Fruit fly (Drosophila melanogaster) whole organism, embryonic: ENCODE measurements around the gene CG16736.

Experiments
- CG10431 ChIP-seq: fragments of 200-800 bp; sonication (Bioruptor generic); optimal IDR thresholded peaks from 3 replicates; lab custom pipeline; 2018; ENCODE audit warnings: missing biosample characterization, mild to moderate bottlenecking, missing genetic modification characterization
- CG10654 ChIP-seq: fragments of 200-800 bp; sonication (Bioruptor generic); optimal IDR thresholded peaks from 2 replicates; lab custom pipeline; 2016; ENCODE audit warnings: missing biosample characterization, missing genetic modification characterization
- CG10979 ChIP-seq: fragments of 200-800 bp; sonication (Bioruptor generic); optimal IDR thresholded peaks from 2 replicates; lab custom pipeline; 2018; ENCODE audit warnings: missing biosample characterization, mild to moderate bottlenecking, missing genetic modification characterization, moderate library complexity
- CG11723 ChIP-seq: fragments of 200-800 bp; sonication (Bioruptor generic); optimal IDR thresholded peaks from 2 replicates; lab custom pipeline; 2017; ENCODE audit warnings: missing biosample characterization, mild to moderate bottlenecking, missing genetic modification characterization
- CG13624 ChIP-seq: fragments of 200-800 bp; sonication (Bioruptor generic); optimal IDR thresholded peaks from 2 replicates; lab custom pipeline; 2016; ENCODE audit warnings: missing biosample characterization, missing genetic modification characterization
- CG14860 ChIP-seq: fragments of 200-800 bp; sonication (Bioruptor generic); IDR thresholded peaks from 3 replicates; pipeline ENCODE4 v1.3.6; 2022; ENCODE audit warnings: missing biosample characterization, missing genetic modification characterization; ENCODE audit not compliant: partially characterized antibody
- CG1647 ChIP-seq: fragments of 200-800 bp; sonication (Bioruptor generic); optimal IDR thresholded peaks from 3 replicates; lab custom pipeline; 2016; ENCODE audit warnings: missing biosample characterization, missing genetic modification characterization
- CG17359 ChIP-seq: fragments of 200-800 bp; sonication (Bioruptor generic); optimal IDR thresholded peaks from 3 replicates; lab custom pipeline; 2018; ENCODE audit warnings: missing biosample characterization, mild to moderate bottlenecking, missing genetic modification characterization, moderate library complexity
- CG17612 ChIP-seq: fragments of 200-800 bp; sonication (Bioruptor generic); IDR thresholded peaks from 2 replicates; pipeline ENCODE4 v1.3.6; 2022; ENCODE audit warnings: missing biosample characterization, missing genetic modification characterization
- CG17829 ChIP-seq: fragments of 200-800 bp; optimal IDR thresholded peaks from 2 replicates; lab custom pipeline; 2019; ENCODE audit warnings: missing biosample characterization, mild to moderate bottlenecking, missing genetic modification characterization, moderate library complexity
- CG18476 ChIP-seq: fragments of 200-800 bp; sonication (Bioruptor generic); optimal IDR thresholded peaks from 2 replicates; lab custom pipeline; 2016; ENCODE audit warnings: missing biosample characterization, mild to moderate bottlenecking, missing genetic modification characterization
- CG2120 ChIP-seq: fragments of 200-800 bp; sonication (Bioruptor generic); optimal IDR thresholded peaks from 3 replicates; lab custom pipeline; 2016; ENCODE audit warnings: missing biosample characterization, missing genetic modification characterization
- CG3281 ChIP-seq: fragments of 200-800 bp; sonication (Bioruptor generic); optimal IDR thresholded peaks from 3 replicates; lab custom pipeline; 2017; ENCODE audit warnings: missing biosample characterization, mild to moderate bottlenecking, missing genetic modification characterization
- CG4282 ChIP-seq: fragments of 200-800 bp; sonication (Bioruptor generic); optimal IDR thresholded peaks from 2 replicates; lab custom pipeline; 2016; ENCODE audit warnings: missing biosample characterization, missing genetic modification characterization
- CG7556 ChIP-seq: fragments of 200-800 bp; sonication (Bioruptor generic); optimal IDR thresholded peaks from 2 replicates; lab custom pipeline; 2017; ENCODE audit warnings: missing biosample characterization, mild to moderate bottlenecking, missing genetic modification characterization
- CG7786 ChIP-seq: fragments of 200-800 bp; sonication (Bioruptor generic); optimal IDR thresholded peaks from 2 replicates; lab custom pipeline; 2016; ENCODE audit warnings: missing biosample characterization, missing genetic modification characterization
- CG8944 ChIP-seq: fragments of 200-800 bp; sonication (Bioruptor generic); optimal IDR thresholded peaks from 3 replicates; lab custom pipeline; 2016; ENCODE audit warnings: missing biosample characterization, missing genetic modification characterization
- CG9797 ChIP-seq: fragments of 200-800 bp; sonication (Bioruptor generic); optimal IDR thresholded peaks from 3 replicates; lab custom pipeline; 2018; ENCODE audit warnings: missing biosample characterization, mild to moderate bottlenecking, missing genetic modification characterization
- CHES-1-like ChIP-seq: fragments of 200-800 bp; sonication (Bioruptor generic); optimal IDR thresholded peaks from 2 replicates; lab custom pipeline; 2016; ENCODE audit warnings: missing biosample characterization, missing genetic modification characterization
- Camta ChIP-seq: fragments of 200-800 bp; sonication (Bioruptor generic); optimal IDR thresholded peaks from 2 replicates; lab custom pipeline; 2016; ENCODE audit warnings: missing biosample characterization, missing genetic modification characterization
- Fer2 ChIP-seq: fragments of 200-800 bp; sonication (Bioruptor generic); optimal IDR thresholded peaks from 2 replicates; lab custom pipeline; 2018; ENCODE audit warnings: missing biosample characterization, mild to moderate bottlenecking, missing genetic modification characterization, moderate library complexity
- HmgZ ChIP-seq: fragments of 200-800 bp; sonication (Bioruptor generic); optimal IDR thresholded peaks from 2 replicates; lab custom pipeline; 2018; ENCODE audit warnings: missing biosample characterization, mild to moderate bottlenecking, missing genetic modification characterization
- Hr51 ChIP-seq, 2 experiments: fragments of 200-800 bp; sonication (Bioruptor generic); optimal IDR thresholded peaks; 2 replicates in 1 of 2; 3 replicates in 1 of 2; lab custom pipeline; 2016 to 2018; ENCODE audit warnings: missing biosample characterization in 2 of 2, missing genetic modification characterization in 2 of 2, mild to moderate bottlenecking in 1 of 2, moderate library complexity in 1 of 2
- Lim3 ChIP-seq: fragments of 200-800 bp; sonication (Bioruptor generic); IDR thresholded peaks from 2 replicates; pipeline ENCODE4 v1.3.6; 2022; ENCODE audit warnings: missing biosample characterization, missing genetic modification characterization
- Meics ChIP-seq: fragments of 200-800 bp; sonication (Bioruptor generic); optimal IDR thresholded peaks from 2 replicates; lab custom pipeline; 2017; ENCODE audit warnings: missing biosample characterization, mild to moderate bottlenecking, missing genetic modification characterization
- Nf-YA ChIP-seq: fragments of 200-800 bp; sonication (Bioruptor generic); IDR thresholded peaks from 2 replicates; pipeline ENCODE4 v1.3.6; 2022; ENCODE audit warnings: missing biosample characterization, missing genetic modification characterization
- Spps ChIP-seq: fragments of 200-800 bp; sonication (Bioruptor generic); optimal IDR thresholded peaks from 2 replicates; lab custom pipeline; 2018; ENCODE audit warnings: missing biosample characterization, mild to moderate bottlenecking, missing genetic modification characterization
- Sry-β ChIP-seq: fragments of 200-800 bp; sonication (Bioruptor generic); optimal IDR thresholded peaks from 2 replicates; lab custom pipeline; 2018; ENCODE audit warnings: missing biosample characterization, mild to moderate bottlenecking, missing genetic modification characterization, moderate library complexity
- ab ChIP-seq: fragments of 200-800 bp; sonication (Bioruptor generic); optimal IDR thresholded peaks from 2 replicates; lab custom pipeline; 2016; ENCODE audit warnings: missing biosample characterization, missing genetic modification characterization
- croc ChIP-seq: fragments of 200-800 bp; sonication (Bioruptor generic); conservative IDR thresholded peaks from 3 replicates; pipeline ENCODE4 v1.3.6; 2022; ENCODE audit warnings: missing biosample characterization, missing genetic modification characterization
- crp ChIP-seq, 2 experiments: fragments of 200-800 bp; sonication (Bioruptor generic); optimal IDR thresholded peaks; 2 replicates in 1 of 2; 3 replicates in 1 of 2; lab custom pipeline; 2017; ENCODE audit warnings: missing biosample characterization in 2 of 2, missing genetic modification characterization in 2 of 2, mild to moderate bottlenecking in 1 of 2, moderate library complexity in 1 of 2
- cwo ChIP-seq: fragments of 200-800 bp; sonication (Bioruptor generic); optimal IDR thresholded peaks from 3 replicates; lab custom pipeline; 2017; ENCODE audit warnings: missing biosample characterization, missing genetic modification characterization, mild to moderate bottlenecking, moderate library complexity, missing genetic modification reagents
- disco-r ChIP-seq: fragments of 200-800 bp; sonication (Bioruptor generic); optimal IDR thresholded peaks from 2 replicates; lab custom pipeline; 2016; ENCODE audit warnings: missing biosample characterization, missing genetic modification characterization
- dpn ChIP-seq, 2 experiments: fragments of 200-800 bp; sonication (Bioruptor generic); optimal IDR thresholded peaks; 3 replicates each; lab custom pipeline; 2016; ENCODE audit warnings: missing biosample characterization in 2 of 2, missing genetic modification characterization in 2 of 2
- fru ChIP-seq: fragments of >200 bp; optimal IDR thresholded peaks from 2 replicates; lab custom pipeline; 2017
- ftz-f1 ChIP-seq: fragments of 200-800 bp; sonication (Bioruptor generic); optimal IDR thresholded peaks from 2 replicates; lab custom pipeline; 2016; ENCODE audit warnings: missing biosample characterization, missing genetic modification characterization
- grau ChIP-seq: fragments of 200-800 bp; optimal IDR thresholded peaks from 3 replicates; lab custom pipeline; 2019; ENCODE audit warnings: missing biosample characterization, mild to moderate bottlenecking, missing genetic modification characterization, moderate library complexity
- gsb-n ChIP-seq: fragments of 200-800 bp; sonication (Bioruptor generic); optimal IDR thresholded peaks from 3 replicates; lab custom pipeline; 2018; ENCODE audit warnings: missing biosample characterization, mild to moderate bottlenecking, missing genetic modification characterization
- nerfin-2 ChIP-seq: fragments of 200-800 bp; sonication (Bioruptor generic); IDR thresholded peaks from 2 replicates; pipeline ENCODE4 v1.3.6; 2022; ENCODE audit warnings: missing biosample characterization, missing genetic modification characterization; ENCODE audit not compliant: partially characterized antibody
- nom ChIP-seq: fragments of 200-800 bp; sonication (Bioruptor generic); optimal IDR thresholded peaks from 2 replicates; lab custom pipeline; 2017; ENCODE audit warnings: missing biosample characterization, missing genetic modification characterization, mild to moderate bottlenecking, moderate library complexity, missing genetic modification reagents
- prd ChIP-seq, 3 experiments: fragments of >200 bp in 2 of 3; fragments of 200-800 bp in 1 of 3; sonication (Bioruptor generic) in 1 of 3; optimal IDR thresholded peaks in 2 of 3; IDR thresholded peaks in 1 of 3; 2 replicates in 2 of 3; 3 replicates in 1 of 3; pipeline versions ENCODE4 v1.3.6 to Lab custom; 2017 to 2022; ENCODE audit warnings: missing biosample characterization in 1 of 3, missing genetic modification characterization in 1 of 3
- pros ChIP-seq: fragments of 200-800 bp; sonication (Bioruptor generic); optimal IDR thresholded peaks from 3 replicates; lab custom pipeline; 2019; ENCODE audit warnings: missing biosample characterization, mild to moderate bottlenecking, missing genetic modification characterization, moderate library complexity
- rib ChIP-seq: fragments of 200-800 bp; sonication (Bioruptor generic); IDR thresholded peaks from 2 replicates; pipeline ENCODE4 v1.3.6; 2022; ENCODE audit warnings: missing biosample characterization, missing genetic modification characterization
- scrt ChIP-seq: fragments of 200-800 bp; sonication (Bioruptor generic); optimal IDR thresholded peaks from 2 replicates; lab custom pipeline; 2018; ENCODE audit warnings: missing biosample characterization, mild to moderate bottlenecking, missing genetic modification characterization, moderate library complexity
- sima ChIP-seq: fragments of 200-800 bp; sonication (Bioruptor generic); optimal IDR thresholded peaks from 2 replicates; lab custom pipeline; 2016; ENCODE audit warnings: missing biosample characterization, missing genetic modification characterization
- ssp ChIP-seq: fragments of 200-800 bp; sonication (Bioruptor generic); IDR thresholded peaks from 2 replicates; pipeline ENCODE4 v1.3.6; 2022; ENCODE audit warnings: missing biosample characterization, missing genetic modification characterization
- tx ChIP-seq: fragments of 200-800 bp; sonication (Bioruptor generic); optimal IDR thresholded peaks from 2 replicates; lab custom pipeline; 2016; ENCODE audit warnings: missing biosample characterization, missing genetic modification characterization
- vfl ChIP-seq: fragments of 200-800 bp; sonication (Bioruptor generic); optimal IDR thresholded peaks from 2 replicates; lab custom pipeline; 2016; ENCODE audit warnings: missing biosample characterization, missing genetic modification characterization

CG16736 gene

dm6 chr3R:9220064-9220864, 37.3 kb downstream of the CG16736 start (continued):
- TF ChIP-seq CG17359 (tag; lab: Kevin White, UChicago) (peak; percentile 28), CG2120 (GFP tag; lab: Kevin White, UChicago) (peak; percentile 84), CG3281 (GFP tag; lab: Kevin White, UChicago) (peak; percentile 50), nerfin-2 (GFP tag; lab: Robert Waterston, UW) (no peak), tx (GFP tag; lab: Kevin White, UChicago) (no peak), Hr51 (GFP tag; optimal IDR thresholded peaks at IDR 0.05; lab: Kevin White, UChicago) (peak in 1 of 2 experiments; percentile 40), rib (GFP tag; lab: Robert Waterston, UW) (peak; percentile 66; the same call in 1 of the 2 replicates), CG1647 (GFP tag; lab: Kevin White, UChicago) (no peak), croc (GFP tag; lab: Robert Waterston, UW) (no peak), CG10431 (GFP tag; lab: Kevin White, UChicago) (no peak), nom (peak; percentile 78), cwo (GFP tag; lab: Kevin White, UChicago) (peak; percentile 47), CHES-1-like (GFP tag; lab: Kevin White, UChicago) (peak; percentile 30), gsb-n (tag; lab: Kevin White, UChicago) (no peak), scrt (GFP tag; lab: Kevin White, UChicago) (peak; percentile 36), grau (tag; lab: Kevin White, UChicago) (peak; percentile 41), CG11723 (no peak), Camta (GFP tag; lab: Kevin White, UChicago) (peak; percentile 49), CG10654 (GFP tag; lab: Kevin White, UChicago) (no peak), ab (no peak), Meics (GFP tag; lab: Kevin White, UChicago) (peak; percentile 45), ssp (GFP tag; lab: Robert Waterston, UW) (no peak), pros (GFP tag; lab: Kevin White, UChicago) (peak; percentile 86), Sry-β (GFP tag; lab: Kevin White, UChicago) (no peak), CG10979 (tag; lab: Kevin White, UChicago) (no peak), CG8944 (no peak), CG7556 (GFP tag; lab: Kevin White, UChicago) (peak; percentile 18), CG7786 (peak; percentile 61), CG13624 (GFP tag; lab: Kevin White, UChicago) (peak; percentile 5), CG17829 (tag; lab: Kevin White, UChicago) (peak; percentile 15), Nf-YA (no peak), CG17612 (GFP tag; lab: Robert Waterston, UW) (no peak), Fer2 (no peak), CG14860 (GFP tag; lab: Robert Waterston, UW) (no peak), Spps (tag; lab: Kevin White, UChicago) (no peak), CG9797 (GFP tag; lab: Kevin White, UChicago) (no peak), ftz-f1 (GFP tag; lab: Kevin White, UChicago) (peak; percentile 63), vfl (GFP tag; lab: Kevin White, UChicago) (no peak), crp (GFP tag; optimal IDR thresholded peaks at IDR 0.05; lab: Kevin White, UChicago) (no peak), HmgZ (tag; lab: Kevin White, UChicago) (peak; percentile 44), CG4282 (no peak), fru (no peak), disco-r (GFP tag; lab: Kevin White, UChicago) (no peak), sima (GFP tag; lab: Kevin White, UChicago) (peak; percentile 33), Lim3 (no peak), prd (optimal IDR thresholded peaks at IDR 0.05; lab: Kevin White, UChicago) (no peak), prd (GFP tag; IDR thresholded peaks at IDR 0.05; lab: Robert Waterston, UW) (peak; percentile 49; the same call in 1 of the 3 replicates), CG18476 (peak; percentile 16), dpn (GFP tag; optimal IDR thresholded peaks at IDR 0.05; lab: Kevin White, UChicago) (peak; percentile 36 to 40)
